Fruit fly (Drosophila melanogaster) whole organism, embryonic: Measurements from ENCODE around the gene CG1575.

Experiments
- ATbp ChIP-seq: fragments of 200-800 bp; sonication (Bioruptor generic); optimal IDR thresholded peaks from 2 replicates; lab custom pipeline; 2017; ENCODE audit warnings: missing biosample characterization, mild to moderate bottlenecking, missing genetic modification characterization, missing genetic modification reagents
- Abd-B ChIP-seq: fragments of 200-800 bp; sonication (Bioruptor generic); optimal IDR thresholded peaks from 2 replicates; lab custom pipeline; 2018; ENCODE audit warnings: missing biosample characterization, mild to moderate bottlenecking, missing genetic modification characterization, moderate library complexity
- Atf6 ChIP-seq: fragments of 200-800 bp; sonication (Bioruptor generic); IDR thresholded peaks from 2 replicates; pipeline ENCODE4 v1.3.6; 2022; ENCODE audit warnings: missing biosample characterization, missing genetic modification characterization
- B-H1 ChIP-seq: fragments of 200-800 bp; sonication (Bioruptor generic); IDR thresholded peaks from 3 replicates; pipeline ENCODE4 v1.3.6; 2022; ENCODE audit warnings: missing biosample characterization, missing genetic modification characterization
- CG10321 ChIP-seq: fragments of 200-800 bp; sonication (Bioruptor generic); IDR thresholded peaks from 2 replicates; pipeline ENCODE4 v1.3.6; 2022; ENCODE audit warnings: missing biosample characterization, missing genetic modification characterization
- CG11723 ChIP-seq: fragments of 200-800 bp; sonication (Bioruptor generic); optimal IDR thresholded peaks from 2 replicates; lab custom pipeline; 2017; ENCODE audit warnings: missing biosample characterization, mild to moderate bottlenecking, missing genetic modification characterization
- CG12942 ChIP-seq: fragments of 200-800 bp; sonication (Bioruptor generic); optimal IDR thresholded peaks from 3 replicates; lab custom pipeline; 2016; ENCODE audit warnings: missing biosample characterization, missing genetic modification characterization
- CG13775 ChIP-seq: fragments of 200-800 bp; sonication (Bioruptor generic); optimal IDR thresholded peaks from 3 replicates; lab custom pipeline; 2017; ENCODE audit warnings: missing biosample characterization, mild to moderate bottlenecking, missing genetic modification characterization
- CG16815 ChIP-seq: fragments of 200-800 bp; sonication (Bioruptor generic); optimal IDR thresholded peaks from 3 replicates; lab custom pipeline; 2017; ENCODE audit warnings: missing biosample characterization, mild to moderate bottlenecking, missing genetic modification characterization
- CG17328 ChIP-seq: fragments of 200-800 bp; sonication (Bioruptor generic); IDR thresholded peaks from 2 replicates; pipeline ENCODE4 v1.3.6; 2022; ENCODE audit warnings: missing biosample characterization, missing genetic modification characterization
- CG18011 ChIP-seq: fragments of 200-800 bp; sonication (Bioruptor generic); optimal IDR thresholded peaks from 2 replicates; lab custom pipeline; 2017; ENCODE audit warnings: missing biosample characterization, missing genetic modification characterization, mild to moderate bottlenecking, moderate library complexity, missing genotype
- CG18599 ChIP-seq: fragments of 200-800 bp; sonication (Bioruptor generic); optimal IDR thresholded peaks from 3 replicates; lab custom pipeline; 2017; ENCODE audit warnings: missing biosample characterization, missing genetic modification characterization, mild to moderate bottlenecking, moderate library complexity, missing genetic modification reagents
- CG2129 ChIP-seq: fragments of 200-800 bp; sonication (Bioruptor generic); IDR thresholded peaks from 2 replicates; pipeline ENCODE4 v1.3.6; 2022; ENCODE audit warnings: missing biosample characterization, missing genetic modification characterization; ENCODE audit not compliant: partially characterized antibody
- CG30020 ChIP-seq: fragments of 200-800 bp; optimal IDR thresholded peaks from 2 replicates; lab custom pipeline; 2019; ENCODE audit warnings: missing biosample characterization, mild to moderate bottlenecking, missing genetic modification characterization, moderate library complexity
- CG4424 ChIP-seq: fragments of 200-800 bp; sonication (Bioruptor generic); optimal IDR thresholded peaks from 3 replicates; lab custom pipeline; 2016; ENCODE audit warnings: missing biosample characterization, missing genetic modification characterization
- CG4730 ChIP-seq: fragments of 200-800 bp; sonication (Bioruptor generic); IDR thresholded peaks from 2 replicates; pipeline ENCODE4 v1.3.6; 2022; ENCODE audit warnings: missing biosample characterization, missing genetic modification characterization
- CG5180 ChIP-seq: fragments of 200-800 bp; sonication (Bioruptor generic); optimal IDR thresholded peaks from 3 replicates; lab custom pipeline; 2017; ENCODE audit warnings: missing biosample characterization, missing genetic modification characterization, mild to moderate bottlenecking, moderate library complexity, missing genetic modification reagents
- CG6791 ChIP-seq: fragments of 200-800 bp; sonication (Bioruptor generic); IDR thresholded peaks from 3 replicates; pipeline ENCODE4 v1.3.6; 2022; ENCODE audit warnings: missing biosample characterization, missing genetic modification characterization; ENCODE audit not compliant: partially characterized antibody
- CG6813 ChIP-seq: fragments of 200-800 bp; sonication (Bioruptor generic); optimal IDR thresholded peaks from 2 replicates; lab custom pipeline; 2017; ENCODE audit warnings: missing biosample characterization, missing genetic modification characterization, mild to moderate bottlenecking, moderate library complexity, missing genetic modification reagents
- CG8359 ChIP-seq: fragments of 200-800 bp; sonication (Bioruptor generic); optimal IDR thresholded peaks from 2 replicates; lab custom pipeline; 2017; ENCODE audit warnings: missing biosample characterization, mild to moderate bottlenecking, missing genetic modification characterization, borderline replicate concordance
- CG8924 ChIP-seq: fragments of 200-800 bp; optimal IDR thresholded peaks from 3 replicates; lab custom pipeline; 2019; ENCODE audit warnings: missing biosample characterization, mild to moderate bottlenecking, missing genetic modification characterization, moderate library complexity
- Dbx ChIP-seq: fragments of 200-800 bp; sonication (Bioruptor generic); IDR thresholded peaks from 3 replicates; pipeline ENCODE4 v1.3.6; 2022; ENCODE audit warnings: missing biosample characterization, missing genetic modification characterization
- Dip2 ChIP-seq: fragments of 200-800 bp; sonication (Bioruptor generic); IDR thresholded peaks from 2 replicates; pipeline ENCODE4 v1.3.6; 2022; ENCODE audit warnings: missing biosample characterization, missing genetic modification characterization
- Dref ChIP-seq: fragments of 200-800 bp; sonication (Bioruptor generic); IDR thresholded peaks from 2 replicates; pipeline ENCODE4 v1.3.6; 2022; ENCODE audit warnings: missing biosample characterization, missing genetic modification characterization
- HLH3B ChIP-seq: fragments of 200-800 bp; sonication (Bioruptor generic); IDR thresholded peaks from 2 replicates; pipeline ENCODE4 v1.3.6; 2022; ENCODE audit warnings: missing biosample characterization, missing genetic modification characterization
- HLH4C ChIP-seq: fragments of 200-800 bp; sonication (Bioruptor generic); IDR thresholded peaks from 3 replicates; pipeline ENCODE4 v1.3.6; 2022; ENCODE audit warnings: missing biosample characterization, missing genetic modification characterization; ENCODE audit not compliant: partially characterized antibody
- MTF-1 ChIP-seq: fragments of 200-800 bp; sonication (Bioruptor generic); optimal IDR thresholded peaks from 2 replicates; lab custom pipeline; 2018; ENCODE audit warnings: missing biosample characterization, mild to moderate bottlenecking, missing genetic modification characterization, borderline replicate concordance
- Meics ChIP-seq: fragments of 200-800 bp; sonication (Bioruptor generic); optimal IDR thresholded peaks from 2 replicates; lab custom pipeline; 2017; ENCODE audit warnings: missing biosample characterization, mild to moderate bottlenecking, missing genetic modification characterization
- NFAT ChIP-seq: fragments of 200-800 bp; sonication (Bioruptor generic); IDR thresholded peaks from 2 replicates; pipeline ENCODE4 v1.3.6; 2022; ENCODE audit warnings: missing biosample characterization, missing genetic modification characterization
- Ptx1 ChIP-seq: fragments of 200-800 bp; sonication (Bioruptor generic); IDR thresholded peaks from 2 replicates; pipeline ENCODE4 v1.3.6; 2022; ENCODE audit warnings: missing biosample characterization, missing genetic modification characterization
- Rx ChIP-seq: fragments of 200-800 bp; sonication (Bioruptor generic); IDR thresholded peaks from 2 replicates; pipeline ENCODE4 v1.3.6; 2022; ENCODE audit warnings: missing biosample characterization, missing genetic modification characterization
- Xbp1 ChIP-seq: fragments of 200-800 bp; sonication (Bioruptor generic); optimal IDR thresholded peaks from 3 replicates; lab custom pipeline; 2016; ENCODE audit warnings: missing biosample characterization, mild to moderate bottlenecking, missing genetic modification characterization
- da ChIP-seq: fragments of 200-800 bp; sonication (Bioruptor generic); optimal IDR thresholded peaks from 2 replicates; lab custom pipeline; 2016; ENCODE audit warnings: missing biosample characterization, missing genetic modification characterization
- dimm ChIP-seq: fragments of 200-800 bp; sonication (Bioruptor generic); IDR thresholded peaks from 2 replicates; pipeline ENCODE4 v1.3.6; 2022; ENCODE audit warnings: missing biosample characterization, missing genetic modification characterization
- hbn ChIP-seq: fragments of 200-800 bp; sonication (Bioruptor generic); IDR thresholded peaks from 2 replicates; pipeline ENCODE4 v1.3.6; 2022; ENCODE audit warnings: missing biosample characterization, missing genetic modification characterization; ENCODE audit not compliant: partially characterized antibody
- klu ChIP-seq: fragments of 200-800 bp; sonication (Bioruptor generic); IDR thresholded peaks from 2 replicates; pipeline ENCODE4 v1.3.6; 2022; ENCODE audit warnings: missing biosample characterization, missing genetic modification characterization
- nerfin-2 ChIP-seq: fragments of 200-800 bp; sonication (Bioruptor generic); IDR thresholded peaks from 2 replicates; pipeline ENCODE4 v1.3.6; 2022; ENCODE audit warnings: missing biosample characterization, missing genetic modification characterization; ENCODE audit not compliant: partially characterized antibody
- org-1 ChIP-seq: fragments of 200-800 bp; sonication (Bioruptor generic); optimal IDR thresholded peaks from 2 replicates; lab custom pipeline; 2017; ENCODE audit warnings: missing biosample characterization, missing genetic modification characterization
- pan ChIP-seq, 4 experiments: fragments of >200 bp in 3 of 4; fragments of 200-800 bp in 1 of 4; sonication (Bioruptor generic) in 1 of 4; optimal IDR thresholded peaks in 3 of 4; IDR thresholded peaks in 1 of 4; 2 replicates each; pipeline versions ENCODE4 v1.3.6 to Lab custom; 2017 to 2022; ENCODE audit warnings: missing biosample characterization in 2 of 4, missing genetic modification characterization in 2 of 4, mixed read lengths in 1 of 4
- pho ChIP-seq: fragments of 200-800 bp; sonication (Bioruptor generic); optimal IDR thresholded peaks from 2 replicates; lab custom pipeline; 2016; ENCODE audit warnings: missing biosample characterization, missing genetic modification characterization
- phol ChIP-seq: fragments of 200-800 bp; sonication (Bioruptor generic); optimal IDR thresholded peaks from 3 replicates; lab custom pipeline; 2018; ENCODE audit warnings: missing biosample characterization, mild to moderate bottlenecking, missing genetic modification characterization, moderate library complexity
- pum ChIP-seq: fragments of 200-800 bp; sonication (Bioruptor generic); optimal IDR thresholded peaks from 2 replicates; lab custom pipeline; 2016; ENCODE audit warnings: missing biosample characterization, missing genetic modification characterization
- schlank ChIP-seq: fragments of 200-800 bp; sonication (Bioruptor generic); optimal IDR thresholded peaks from 2 replicates; lab custom pipeline; 2018; ENCODE audit warnings: missing biosample characterization, mild to moderate bottlenecking, missing genetic modification characterization
- scrt ChIP-seq: fragments of 200-800 bp; sonication (Bioruptor generic); optimal IDR thresholded peaks from 2 replicates; lab custom pipeline; 2018; ENCODE audit warnings: missing biosample characterization, mild to moderate bottlenecking, missing genetic modification characterization, moderate library complexity
- stwl ChIP-seq: fragments of 200-800 bp; sonication (Bioruptor generic); optimal IDR thresholded peaks from 3 replicates; lab custom pipeline; 2018; ENCODE audit warnings: missing biosample characterization, mild to moderate bottlenecking, missing genetic modification characterization, moderate library complexity
- ttk ChIP-seq: fragments of 200-800 bp; sonication (Bioruptor generic); IDR thresholded peaks from 2 replicates; pipeline ENCODE4 v2.1.2; 2022; ENCODE audit warnings: missing biosample characterization, missing genetic modification characterization
- vfl ChIP-seq: fragments of 200-800 bp; sonication (Bioruptor generic); optimal IDR thresholded peaks from 2 replicates; lab custom pipeline; 2016; ENCODE audit warnings: missing biosample characterization, missing genetic modification characterization
- z ChIP-seq: fragments of 200-800 bp; sonication (Bioruptor generic); IDR thresholded peaks from 3 replicates; pipeline ENCODE4 v1.3.6; 2022; ENCODE audit warnings: missing biosample characterization, missing genetic modification characterization

CG1575 gene

DNA sequence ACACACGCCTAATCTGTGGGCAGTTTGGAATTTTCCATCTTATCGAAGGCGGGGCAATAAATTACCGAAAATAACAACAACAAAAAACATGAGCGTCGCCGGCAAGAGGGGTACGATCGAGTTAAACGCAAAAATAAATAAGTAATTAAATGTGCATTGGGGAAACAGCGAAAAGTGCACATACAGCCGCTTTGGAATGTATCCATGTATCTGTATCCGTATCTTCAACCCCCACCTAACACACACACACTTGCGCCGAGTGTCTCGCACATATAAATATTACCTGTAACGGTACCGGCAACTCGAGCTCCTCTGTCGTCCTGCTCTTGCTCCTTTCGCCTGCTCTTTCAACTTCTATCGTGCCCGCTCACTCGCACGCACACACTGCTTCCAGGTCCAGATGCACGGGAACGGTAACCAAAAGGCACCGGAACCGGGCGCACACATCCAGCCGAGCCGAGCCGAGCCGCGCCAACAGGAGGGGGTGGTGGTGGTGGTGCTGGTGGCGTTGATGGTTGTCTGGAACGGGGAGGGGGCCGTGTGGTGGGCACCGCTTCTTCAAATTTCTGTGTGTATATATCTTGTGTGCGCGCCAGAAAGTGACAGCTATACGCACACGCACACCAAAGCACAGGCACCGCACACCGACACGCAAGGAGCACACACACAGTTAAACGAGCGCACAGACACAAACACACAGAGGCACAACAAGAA is 24.7 kb downstream of the CG1575 start (continued):
- TF ChIP-seq NFAT (GFP tag; lab: Robert Waterston, UW) (peak; percentile 35; the same call in 1 of the 2 replicates), ttk (GFP tag; lab: Robert Waterston, UW) (no peak), CG11723 (GFP tag; lab: Kevin White, UChicago) (no peak), CG4730 (GFP tag; lab: Robert Waterston, UW) (no peak; the same call in 1 of the 2 replicates), Meics (GFP tag; lab: Kevin White, UChicago) (peak; percentile 24), klu (GFP tag; lab: Robert Waterston, UW) (no peak), CG18011 (no peak), dimm (no peak), Dbx (GFP tag; lab: Robert Waterston, UW) (no peak; the same call in 2 of the 3 replicates), CG6791 (GFP tag; lab: Robert Waterston, UW) (no peak), vfl (GFP tag; lab: Kevin White, UChicago) (no peak), stwl (no peak), CG2129 (no peak), MTF-1 (GFP tag; lab: Kevin White, UChicago) (no peak), CG12942 (GFP tag; lab: Kevin White, UChicago) (no peak), pho (GFP tag; lab: Kevin White, UChicago) (peak; percentile 8), org-1 (GFP tag; lab: Kevin White, UChicago) (peak; percentile 39), hbn (GFP tag; lab: Robert Waterston, UW) (no peak), ATbp (GFP tag; lab: Kevin White, UChicago) (no peak), Dref (GFP tag; lab: Robert Waterston, UW) (peak; percentile 10; the same call in 1 of the 2 replicates), CG13775 (GFP tag; lab: Kevin White, UChicago) (peak; percentile 27), z (GFP tag; lab: Robert Waterston, UW) (no peak), CG16815 (GFP tag; lab: Kevin White, UChicago) (no peak), HLH3B (no peak), da (GFP tag; lab: Kevin White, UChicago) (no peak), nerfin-2 (no peak), CG4424 (GFP tag; lab: Kevin White, UChicago) (no peak), CG6813 (GFP tag; lab: Kevin White, UChicago) (peak; percentile 6), pan (optimal IDR thresholded peaks at IDR 0.05; lab: Kevin White, UChicago) (no peak), pan (GFP tag; optimal IDR thresholded peaks at IDR 0.05 in 1 of 2, IDR thresholded peaks at IDR 0.05 in 1 of 2) (no peak), CG18599 (GFP tag; lab: Kevin White, UChicago) (peak; percentile 44), Atf6 (GFP tag; lab: Robert Waterston, UW) (0 out of 2 replicates have a peak, but pooled peaks have one; percentile 8), scrt (GFP tag; lab: Kevin White, UChicago) (peak; percentile 40), Abd-B (GFP tag; lab: Kevin White, UChicago) (no peak), CG8924 (tag; lab: Kevin White, UChicago) (peak; percentile 4), B-H1 (GFP tag; lab: Robert Waterston, UW) (no peak), phol (tag; lab: Kevin White, UChicago) (no peak), Dip2 (GFP tag; lab: Robert Waterston, UW) (no peak), schlank (tag; lab: Kevin White, UChicago) (no peak), CG8359 (GFP tag; lab: Kevin White, UChicago) (no peak), Rx (GFP tag; lab: Robert Waterston, UW) (no peak), pum (GFP tag; lab: Kevin White, UChicago) (no peak), CG5180 (GFP tag; lab: Kevin White, UChicago) (no peak), CG30020 (no peak), Ptx1 (GFP tag; lab: Robert Waterston, UW) (no peak), HLH4C (GFP tag; lab: Robert Waterston, UW) (no peak), CG17328 (peak; percentile 21; the same call in 1 of the 2 replicates), Xbp1 (GFP tag; lab: Kevin White, UChicago) (peak; percentile 16), CG10321 (GFP tag; lab: Robert Waterston, UW) (peak; percentile 90)
